Worm (Caenorhabditis elegans) whole organism, midembryonic: ENCODE results near the gene unc-9.

Source experiments
- T22C8.4 ChIP-seq: fragments of 200-800 bp; sonication (Bioruptor generic); IDR thresholded peaks from 2 replicates; pipeline ENCODE4 v1.3.6; 2022; ENCODE audit warnings: missing genetic modification characterization, missing compliant biosample characterization
- cog-1 ChIP-seq: sonication (generic microtip); optimal IDR thresholded peaks from 2 replicates; lab custom pipeline; 2016; ENCODE audit warnings: missing genetic modification characterization, missing compliant biosample characterization
- flt-1 ChIP-seq: fragments of 200-800 bp; sonication (Bioruptor generic); IDR thresholded peaks from 2 replicates; pipeline ENCODE4 v1.3.6; 2022; ENCODE audit warnings: missing genetic modification characterization, missing compliant biosample characterization
- klf-2 ChIP-seq: fragments of 200-800 bp; sonication (Bioruptor generic); conservative IDR thresholded peaks from 2 replicates; pipeline ENCODE4 v1.3.6; 2022; ENCODE audit warnings: missing genetic modification reagents, missing genetic modification characterization, missing compliant biosample characterization
- med-1 ChIP-seq: sonication (generic microtip); optimal IDR thresholded peaks from 2 replicates; lab custom pipeline; 2017; ENCODE audit warnings: missing genetic modification characterization, mild to moderate bottlenecking, missing compliant biosample characterization, antibody characterized with exemption, missing genetic modification reagents; ENCODE audit not compliant: insufficient read depth
- ref-1 ChIP-seq: fragments of 200-800 bp; sonication (Bioruptor generic); conservative IDR thresholded peaks from 2 replicates; pipeline ENCODE4 v1.3.6; 2022; ENCODE audit warnings: missing genetic modification reagents, missing genetic modification characterization, missing compliant biosample characterization
- tab-1 ChIP-seq: fragments of 200-800 bp; sonication (Bioruptor generic); IDR thresholded peaks from 2 replicates; pipeline ENCODE4 v1.3.6; 2022; ENCODE audit warnings: missing genetic modification characterization, missing compliant biosample characterization
- ztf-23 ChIP-seq: fragments of 200-800 bp; sonication (Bioruptor generic); IDR thresholded peaks from 2 replicates; pipeline ENCODE4 v1.3.6; 2022; ENCODE audit warnings: missing genetic modification reagents, missing genetic modification characterization, missing compliant biosample characterization
- ztf-29 ChIP-seq: fragments of 200-800 bp; sonication (Bioruptor generic); IDR thresholded peaks from 2 replicates; pipeline ENCODE4 v1.3.6; 2022; ENCODE audit warnings: missing genetic modification reagents, missing genetic modification characterization, missing compliant biosample characterization

Gene unc-9

DNA sequence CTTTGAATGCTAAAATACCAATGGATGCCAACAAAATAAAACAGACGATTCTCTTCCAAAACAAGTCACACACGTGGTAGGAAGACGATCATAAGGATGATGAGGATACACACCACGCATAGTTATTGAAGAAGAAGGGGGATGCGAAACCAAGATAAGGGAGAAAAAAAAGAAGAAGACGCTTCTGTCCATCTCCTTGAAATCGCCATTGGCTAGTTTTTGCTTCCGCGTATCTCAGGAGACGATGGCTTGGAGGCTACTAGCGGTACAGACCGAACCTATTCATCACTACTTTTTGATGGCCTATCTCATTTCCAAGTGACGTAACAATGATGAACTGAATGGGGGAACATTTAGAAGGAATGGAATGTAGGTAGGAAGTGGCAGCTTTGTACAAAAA is 37.3 kb upstream of the unc-9 start:
- TF ChIP-seq ref-1 (no peak), ztf-29 (no peak), cog-1 (tag; lab: Kevin White, UChicago) (no peak), med-1 (no peak), T22C8.4 (no peak), ztf-23 (GFP tag; lab: Robert Waterston, UW) (no peak), flt-1 (GFP tag; lab: Robert Waterston, UW) (no peak), klf-2 (GFP tag; lab: Robert Waterston, UW) (no peak), tab-1 (GFP tag; lab: Robert Waterston, UW) (no peak)

- TF ChIP-seq flt-1 (GFP tag; lab: Robert Waterston, UW) = no peak
- TF ChIP-seq ref-1 = no peak
- TF ChIP-seq T22C8.4 = no peak
- TF ChIP-seq ztf-29 = no peak
- no peak for TF ChIP-seq klf-2 (GFP tag; lab: Robert Waterston, UW)
- TF ChIP-seq cog-1 (tag; lab: Kevin White, UChicago) = no peak
- no peak for TF ChIP-seq tab-1 (GFP tag; lab: Robert Waterston, UW)
- no peak for TF ChIP-seq med-1
- TF ChIP-seq ztf-23 (GFP tag; lab: Robert Waterston, UW) = no peak
These were observed 35.9 kb upstream of the unc-9 start for ce11 chrX:13165686-13166085.

ce11 chrX:13169133-13169532 is 32.4 kb upstream of the unc-9 start:
- TF ChIP-seq cog-1 (tag; lab: Kevin White, UChicago) (peak; percentile 88), T22C8.4 (no peak)

DNA sequence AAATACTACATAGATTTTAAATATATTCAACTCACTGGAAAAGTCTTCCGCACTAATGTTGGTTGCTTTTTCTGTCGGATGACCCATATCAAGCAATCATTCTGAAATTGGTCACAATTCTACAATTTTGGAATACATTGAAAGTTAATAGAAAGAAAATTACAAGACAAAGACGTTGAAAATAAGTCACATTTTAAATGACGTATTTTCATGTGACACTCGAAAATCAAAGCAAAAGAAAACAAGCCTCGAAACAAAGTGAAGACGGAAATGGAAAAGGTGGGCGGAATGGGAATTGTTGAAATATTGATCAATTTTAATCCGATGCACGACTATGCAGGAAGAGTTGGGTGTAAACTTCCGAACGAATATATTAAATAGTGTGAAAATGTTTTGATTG is 31.6 kb upstream of the unc-9 start, which contains the start of gene mob-2:
mob-2 (minus strand) TSS at position 101 of the 400 bp plus-strand sequence.
- TF ChIP-seq ztf-23 (GFP tag; lab: Robert Waterston, UW) (no peak), cog-1 (tag; lab: Kevin White, UChicago) (no peak), tab-1 (GFP tag; lab: Robert Waterston, UW) (no peak), klf-2 (GFP tag; lab: Robert Waterston, UW) (no peak), T22C8.4 (no peak), ztf-29 (no peak), flt-1 (GFP tag; lab: Robert Waterston, UW) (no peak)

- no peak for TF ChIP-seq ztf-29
These were observed 30.8 kb upstream of the unc-9 start for ce11 chrX:13170804-13171203.

ce11 chrX:13171206-13171605 is 30.4 kb upstream of the unc-9 start:
- no peak for TF ChIP-seq tab-1 (GFP tag; lab: Robert Waterston, UW)
- no peak for TF ChIP-seq ztf-29

DNA sequence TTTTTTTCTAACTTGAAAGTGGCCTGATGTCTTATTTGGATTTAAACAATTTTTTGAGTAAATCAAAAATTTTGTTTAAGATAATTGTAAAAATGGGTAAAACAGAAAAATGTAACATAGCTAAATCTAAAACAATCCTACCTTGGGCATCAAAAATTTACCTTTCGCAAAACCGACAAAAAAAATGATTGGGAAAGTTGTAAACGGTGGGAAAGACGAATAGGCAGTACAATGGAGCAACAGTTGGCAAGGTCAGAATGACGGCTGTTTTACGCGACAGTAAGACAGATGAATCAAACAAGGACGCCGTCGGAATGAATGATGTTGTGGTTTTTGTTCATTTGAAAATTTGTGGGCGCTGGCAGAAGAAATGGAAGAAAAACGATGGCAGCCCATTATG is 27.1 kb upstream of the unc-9 start:
- TF ChIP-seq klf-2 (GFP tag; lab: Robert Waterston, UW) (no peak), flt-1 (GFP tag; lab: Robert Waterston, UW) (no peak), cog-1 (tag; lab: Kevin White, UChicago) (no peak)

ce11 chrX:13178347-13178746 is 23.2 kb upstream of the unc-9 start, which contains the start of gene nlp-3:
Gene nlp-3, minus strand, starts transcription at chrX:13178447.
- no peak for TF ChIP-seq ref-1
- no peak for TF ChIP-seq flt-1 (GFP tag; lab: Robert Waterston, UW)

DNA sequence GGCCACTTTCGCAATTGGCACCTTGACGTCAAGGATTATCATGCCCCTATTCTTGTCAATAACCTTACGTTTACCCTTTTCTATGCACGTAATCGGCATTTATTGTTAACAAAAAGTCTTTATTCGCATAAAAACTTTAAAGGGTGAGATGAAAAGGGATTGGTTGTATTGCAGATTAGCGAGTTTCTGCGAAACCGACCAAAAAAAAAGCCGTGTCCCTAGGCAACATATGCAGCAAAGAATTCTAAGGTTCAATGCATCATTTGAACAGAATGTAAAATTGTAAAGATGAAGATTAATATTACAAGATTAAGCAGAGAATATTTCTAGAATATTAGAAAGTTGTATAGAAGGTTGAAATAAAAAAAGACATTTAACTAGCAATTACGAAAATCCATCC is 19.6 kb upstream of the unc-9 start:
- TF ChIP-seq flt-1 (GFP tag; lab: Robert Waterston, UW) = no peak
- TF ChIP-seq tab-1 (GFP tag; lab: Robert Waterston, UW) = no peak

DNA sequence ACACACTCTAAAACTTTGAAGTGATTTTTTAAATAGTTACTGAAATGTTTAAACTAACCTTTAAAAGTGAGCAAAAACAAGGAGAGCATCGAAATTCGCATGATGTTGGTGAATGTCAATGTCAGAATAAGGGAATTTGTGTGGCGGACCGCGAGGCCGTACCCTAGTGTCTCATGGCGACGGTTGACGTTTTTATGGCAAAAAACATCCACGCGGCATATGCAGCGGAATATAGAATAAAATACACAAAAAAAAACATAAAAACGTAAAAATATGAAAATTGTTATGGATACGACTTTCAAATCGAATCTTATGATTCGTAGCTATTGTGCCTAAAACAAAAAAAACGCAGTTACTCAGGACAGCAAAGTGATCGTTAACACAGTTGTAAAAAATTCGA is 11.7 kb upstream of the unc-9 start, which contains the start of gene cwp-5:
cwp-5 (minus strand) TSS at position 101 of the 400 bp plus-strand sequence.
- TF ChIP-seq flt-1 (GFP tag; lab: Robert Waterston, UW) (no peak), klf-2 (GFP tag; lab: Robert Waterston, UW) (no peak), T22C8.4 (no peak), ztf-29 (no peak), ztf-23 (GFP tag; lab: Robert Waterston, UW) (no peak), tab-1 (GFP tag; lab: Robert Waterston, UW) (no peak), med-1 (no peak), ref-1 (no peak), cog-1 (tag; lab: Kevin White, UChicago) (no peak)

DNA sequence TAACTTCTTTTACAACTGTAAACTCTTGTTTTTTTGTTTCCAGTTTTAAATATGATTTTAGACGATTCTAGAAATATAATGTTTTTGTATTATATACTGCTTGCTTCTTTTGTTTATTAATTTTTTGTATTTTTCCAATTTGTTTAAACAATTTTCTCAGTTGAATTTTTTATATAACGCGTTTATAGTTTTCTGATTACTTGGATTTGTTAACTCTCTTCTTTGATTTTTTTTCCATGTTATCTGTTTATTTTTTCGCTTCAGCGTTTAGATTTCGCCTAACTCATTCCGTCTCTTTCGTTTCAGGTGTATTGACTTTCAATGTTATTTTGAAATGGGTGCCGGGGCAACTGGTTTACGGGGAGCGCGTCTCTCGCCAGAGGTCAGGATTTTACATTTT is 10.7 kb upstream of the unc-9 start, which contains the start of gene gpa-6:
gpa-6 (plus strand) TSS at position 301 of the 400 bp plus-strand sequence.
- TF ChIP-seq ztf-23 (GFP tag; lab: Robert Waterston, UW) (no peak), tab-1 (GFP tag; lab: Robert Waterston, UW) (no peak), cog-1 (tag; lab: Kevin White, UChicago) (no peak), flt-1 (GFP tag; lab: Robert Waterston, UW) (no peak), klf-2 (GFP tag; lab: Robert Waterston, UW) (no peak), med-1 (no peak), ztf-29 (no peak), T22C8.4 (no peak), ref-1 (no peak)

ce11 chrX:13198134-13198533 is 3.4 kb upstream of the unc-9 start:
- TF ChIP-seq med-1 (no peak), klf-2 (GFP tag; lab: Robert Waterston, UW) (no peak), ztf-23 (GFP tag; lab: Robert Waterston, UW) (no peak), T22C8.4 (no peak), cog-1 (tag; lab: Kevin White, UChicago) (no peak), tab-1 (GFP tag; lab: Robert Waterston, UW) (no peak), ztf-29 (no peak), ref-1 (no peak), flt-1 (GFP tag; lab: Robert Waterston, UW) (no peak)
